Fruit fly (Drosophila melanogaster): ENCODE results near the gene dac.

dac gene

DNA sequence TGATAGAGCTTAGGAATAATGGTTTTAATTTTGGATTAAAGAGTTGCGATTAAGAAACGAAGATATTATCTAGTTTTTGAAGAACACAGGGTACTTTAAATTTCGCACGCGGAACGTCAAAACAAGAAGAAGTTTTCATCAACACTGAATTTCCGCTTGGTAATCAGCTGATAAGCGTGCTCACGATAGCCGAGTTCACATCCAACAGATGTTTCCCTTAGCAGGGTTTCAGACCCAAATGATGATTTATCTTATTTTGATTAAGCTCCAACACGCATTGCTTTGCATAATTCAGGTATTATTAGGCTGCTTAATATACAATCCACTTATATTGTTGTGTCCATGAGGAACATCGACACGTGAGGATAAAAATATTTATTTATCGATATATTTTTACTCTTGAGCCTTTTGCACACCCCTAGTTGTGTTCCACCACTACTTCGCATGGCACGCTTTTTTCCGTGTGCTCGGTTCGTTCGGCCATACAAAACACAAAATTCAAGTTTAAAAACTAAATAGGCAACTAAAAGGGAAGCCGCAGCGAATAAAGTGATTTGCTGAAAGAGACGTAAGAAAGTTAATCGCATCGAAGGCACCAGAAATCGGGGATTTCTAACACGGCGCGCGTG, 5.4 kb upstream of the dac start, which contains the start of gene Tpr2 (continued):
- TF ChIP-seq lbe (GFP tag; optimal IDR thresholded peaks at IDR 0.05), result peak; percentile 37
- TF ChIP-seq da (GFP tag; optimal IDR thresholded peaks at IDR 0.05), result peak; percentile 48
- peak; percentile 89 for TF ChIP-seq sens (GFP tag)
- TF ChIP-seq Oaz (GFP tag; IDR thresholded peaks at IDR 0.05), result no peak
- no peak for TF ChIP-seq corto (GFP tag; optimal IDR thresholded peaks at IDR 0.05)
- no peak for TF ChIP-seq GATAe (GFP tag; conservative IDR thresholded peaks at IDR 0.05)
- TF ChIP-seq slou (GFP tag; optimal IDR thresholded peaks at IDR 0.05), result peak; percentile 59
- no peak for TF ChIP-seq CG1024 (GFP tag; IDR thresholded peaks at IDR 0.05)
- TF ChIP-seq zen (tag; optimal IDR thresholded peaks at IDR 0.05), result peak; percentile 65
- peak; percentile 33 for TF ChIP-seq ERR (GFP tag; optimal IDR thresholded peaks at IDR 0.05)
- peak; percentile 28 for TF ChIP-seq CG17359 (tag; optimal IDR thresholded peaks at IDR 0.05)
- no peak for TF ChIP-seq Spps (tag; optimal IDR thresholded peaks at IDR 0.05)
- TF ChIP-seq CG13624 (GFP tag; optimal IDR thresholded peaks at IDR 0.05), result peak; percentile 43
- TF ChIP-seq cwo (GFP tag; optimal IDR thresholded peaks at IDR 0.05), result no peak
- no peak for TF ChIP-seq NC2α (GFP tag; optimal IDR thresholded peaks at IDR 0.05)
- peak; percentile 62 for TF ChIP-seq Ptx1 (GFP tag; IDR thresholded peaks at IDR 0.05)
- TF ChIP-seq CG7357 (GFP tag; IDR thresholded peaks at IDR 0.05), result no peak
- peak; percentile 37 for TF ChIP-seq gcm2 (GFP tag; optimal IDR thresholded peaks at IDR 0.05)
- peak; percentile 37; the same call in 1 of the 2 replicates for TF ChIP-seq ssp (GFP tag; IDR thresholded peaks at IDR 0.05)
- no peak for TF ChIP-seq CG14965 (GFP tag; optimal IDR thresholded peaks at IDR 0.05; ENCODE audit: borderline replicate concordance)
- TF ChIP-seq D (optimal IDR thresholded peaks at IDR 0.05), result no peak
- TF ChIP-seq D (GFP tag; optimal IDR thresholded peaks at IDR 0.05), result no peak
- TF ChIP-seq pnt (GFP tag; optimal IDR thresholded peaks at IDR 0.05), result no peak
- peak; percentile 24 for TF ChIP-seq Dip3 (GFP tag; optimal IDR thresholded peaks at IDR 0.05)
- peak; percentile 88 for TF ChIP-seq CG1603 (tag; optimal IDR thresholded peaks at IDR 0.05)
- TF ChIP-seq CG2889 (GFP tag; IDR thresholded peaks at IDR 0.05), result no peak
- TF ChIP-seq Sox100B (GFP tag; optimal IDR thresholded peaks at IDR 0.05), result peak; percentile 27
- no peak for TF ChIP-seq sim (GFP tag; IDR thresholded peaks at IDR 0.05)
- TF ChIP-seq Atf6 (GFP tag; IDR thresholded peaks at IDR 0.05), result peak; percentile 66
- no peak for TF ChIP-seq ham (GFP tag; IDR thresholded peaks at IDR 0.05)
- TF ChIP-seq caup (GFP tag; optimal IDR thresholded peaks at IDR 0.05; ENCODE audit: severe bottlenecking), result peak; percentile 74
- TF ChIP-seq CG2116 (GFP tag; optimal IDR thresholded peaks at IDR 0.05), result peak; percentile 92
- TF ChIP-seq crp (GFP tag; optimal IDR thresholded peaks at IDR 0.05), result peak; percentile 100
- peak; percentile 99 for TF ChIP-seq Sry-δ (GFP tag; optimal IDR thresholded peaks at IDR 0.05)
- no peak for TF ChIP-seq CG15011 (GFP tag; optimal IDR thresholded peaks at IDR 0.05)
- TF ChIP-seq dysf (GFP tag; IDR thresholded peaks at IDR 0.05), result peak; percentile 39; the same call in 1 of the 3 replicates
- TF ChIP-seq wek (GFP tag; optimal IDR thresholded peaks at IDR 0.05), result peak; percentile 21
- TF ChIP-seq CG12236 (GFP tag; optimal IDR thresholded peaks at IDR 0.05), result no peak
- peak; percentile 60 for TF ChIP-seq CG10209 (GFP tag; optimal IDR thresholded peaks at IDR 0.05)
- TF ChIP-seq Hr3 (GFP tag; optimal IDR thresholded peaks at IDR 0.05), result peak; percentile 54
- TF ChIP-seq CG8924 (tag; optimal IDR thresholded peaks at IDR 0.05), result peak; percentile 59
- TF ChIP-seq NfI (GFP tag; optimal IDR thresholded peaks at IDR 0.05), result peak; percentile 71
- TF ChIP-seq slp2 (GFP tag; optimal IDR thresholded peaks at IDR 0.05), result peak; percentile 28
- TF ChIP-seq bbx (GFP tag; IDR thresholded peaks at IDR 0.05; ENCODE audit: partially characterized antibody), result peak; percentile 77
- TF ChIP-seq CG18599 (GFP tag; optimal IDR thresholded peaks at IDR 0.05), result peak; percentile 6
- no peak for TF ChIP-seq crol (GFP tag; IDR thresholded peaks at IDR 0.05)
- no peak for TF ChIP-seq CG11247 (GFP tag; IDR thresholded peaks at IDR 0.05)
- no peak for TF ChIP-seq ken (GFP tag; IDR thresholded peaks at IDR 0.05)
- peak; percentile 88 for TF ChIP-seq Ets97D (GFP tag; optimal IDR thresholded peaks at IDR 0.05)
- TF ChIP-seq CG42726 (GFP tag; IDR thresholded peaks at IDR 0.05; ENCODE audit: partially characterized antibody), result peak; percentile 78
- TF ChIP-seq zfh2 (GFP tag; optimal IDR thresholded peaks at IDR 0.05), result peak; percentile 11

Measured in whole organism, embryonic.